Worm (Caenorhabditis elegans) whole organism, L4/young adult: Measurements from ENCODE around the gene srx-46.

Experiments used
- dao-5 ChIP-seq: sonication (generic microtip); optimal IDR thresholded peaks from 2 replicates; lab custom pipeline; 2016; ENCODE audit warnings: missing genotype, missing genetic modification characterization, moderate library complexity, missing compliant biosample characterization
- him-1 ChIP-seq: sonication (generic microtip); optimal IDR thresholded peaks from 2 replicates; lab custom pipeline; 2016; ENCODE audit warnings: missing genotype, missing genetic modification reagents, missing genetic modification characterization, missing compliant biosample characterization

ce11 chrV:9346804-9347203 lies 6.2 kb upstream of the srx-46 start, which contains the start of the genes K07B1.7 and try-5:
- TF ChIP-seq him-1 (tag; lab: Kevin White, UChicago), result no peak
- no peak for TF ChIP-seq dao-5 (tag; lab: Kevin White, UChicago)
